Fruit fly (Drosophila melanogaster) whole organism, embryonic: Measurements from ENCODE around the gene Rsph3.
A peak's percentile ranks its signal among the peaks of the same experiment; 100 is the strongest.

Experiments used
- Atf-2 ChIP-seq: fragments of 200-800 bp; sonication (Bioruptor generic); optimal IDR thresholded peaks from 2 replicates; lab custom pipeline; 2016; ENCODE audit warnings: missing biosample characterization, missing genetic modification characterization
- Bdp1 ChIP-seq: fragments of 200-800 bp; sonication (Bioruptor generic); optimal IDR thresholded peaks from 3 replicates; lab custom pipeline; 2016; ENCODE audit warnings: missing biosample characterization, missing genetic modification characterization
- Bgb ChIP-seq: fragments of 200-800 bp; sonication (Bioruptor generic); IDR thresholded peaks from 2 replicates; pipeline ENCODE4 v1.3.6; 2022; ENCODE audit warnings: missing biosample characterization, missing genetic modification characterization; ENCODE audit not compliant: partially characterized antibody
- CG10543 ChIP-seq: fragments of 200-800 bp; sonication (Bioruptor generic); optimal IDR thresholded peaks from 3 replicates; lab custom pipeline; 2017; ENCODE audit warnings: missing biosample characterization, mild to moderate bottlenecking, missing genetic modification characterization, moderate library complexity
- CG10654 ChIP-seq: fragments of 200-800 bp; sonication (Bioruptor generic); optimal IDR thresholded peaks from 2 replicates; lab custom pipeline; 2016; ENCODE audit warnings: missing biosample characterization, missing genetic modification characterization
- CG10959 ChIP-seq: fragments of 200-800 bp; sonication (Bioruptor generic); IDR thresholded peaks from 2 replicates; pipeline ENCODE4 v1.3.6; 2022; ENCODE audit warnings: missing biosample characterization, missing genetic modification characterization
- CG11247 ChIP-seq: fragments of 200-800 bp; sonication (Bioruptor generic); IDR thresholded peaks from 2 replicates; pipeline ENCODE4 v1.3.6; 2022; ENCODE audit warnings: missing biosample characterization, missing genetic modification characterization
- CG11456 ChIP-seq: fragments of 200-800 bp; sonication (Bioruptor generic); IDR thresholded peaks from 3 replicates; pipeline ENCODE4 v1.3.6; 2022; ENCODE audit warnings: missing biosample characterization, missing genetic modification characterization
- CG12744 ChIP-seq: fragments of 200-800 bp; sonication (Bioruptor generic); optimal IDR thresholded peaks from 2 replicates; lab custom pipeline; 2016; ENCODE audit warnings: missing biosample characterization, missing genetic modification characterization
- CG13296 ChIP-seq: fragments of 200-800 bp; sonication (Bioruptor generic); optimal IDR thresholded peaks from 3 replicates; lab custom pipeline; 2018; ENCODE audit warnings: missing biosample characterization, mild to moderate bottlenecking, missing genetic modification characterization
- CG18476 ChIP-seq: fragments of 200-800 bp; sonication (Bioruptor generic); optimal IDR thresholded peaks from 2 replicates; lab custom pipeline; 2016; ENCODE audit warnings: missing biosample characterization, mild to moderate bottlenecking, missing genetic modification characterization
- CG18764 ChIP-seq: fragments of 200-800 bp; sonication (Bioruptor generic); optimal IDR thresholded peaks from 3 replicates; lab custom pipeline; 2016; ENCODE audit warnings: missing biosample characterization, missing genetic modification characterization
- CG2120 ChIP-seq: fragments of 200-800 bp; sonication (Bioruptor generic); optimal IDR thresholded peaks from 3 replicates; lab custom pipeline; 2016; ENCODE audit warnings: missing biosample characterization, missing genetic modification characterization
- CG2678 ChIP-seq: fragments of 200-800 bp; sonication (Bioruptor generic); optimal IDR thresholded peaks from 3 replicates; lab custom pipeline; 2019; ENCODE audit warnings: missing biosample characterization, mild to moderate bottlenecking, missing genetic modification characterization, moderate library complexity
- CG30020 ChIP-seq: fragments of 200-800 bp; optimal IDR thresholded peaks from 2 replicates; lab custom pipeline; 2019; ENCODE audit warnings: missing biosample characterization, mild to moderate bottlenecking, missing genetic modification characterization, moderate library complexity
- CG4328 ChIP-seq: fragments of 200-800 bp; sonication (Bioruptor generic); optimal IDR thresholded peaks from 3 replicates; lab custom pipeline; 2017; ENCODE audit warnings: missing biosample characterization, missing genetic modification reagents, missing genetic modification characterization
- CG4360 ChIP-seq: fragments of 200-800 bp; sonication (Bioruptor generic); IDR thresholded peaks from 2 replicates; pipeline ENCODE4 v1.3.6; 2022; ENCODE audit warnings: missing biosample characterization, missing genetic modification characterization
- CG5245 ChIP-seq: fragments of 200-800 bp; sonication (Bioruptor generic); optimal IDR thresholded peaks from 3 replicates; lab custom pipeline; 2016; ENCODE audit warnings: missing biosample characterization, missing genetic modification characterization
- CG7786 ChIP-seq: fragments of 200-800 bp; sonication (Bioruptor generic); optimal IDR thresholded peaks from 2 replicates; lab custom pipeline; 2016; ENCODE audit warnings: missing biosample characterization, missing genetic modification characterization
- CG8089 ChIP-seq: fragments of 200-800 bp; sonication (Bioruptor generic); optimal IDR thresholded peaks from 3 replicates; lab custom pipeline; 2016; ENCODE audit warnings: missing biosample characterization, missing genetic modification characterization
- CG8924 ChIP-seq: fragments of 200-800 bp; optimal IDR thresholded peaks from 3 replicates; lab custom pipeline; 2019; ENCODE audit warnings: missing biosample characterization, mild to moderate bottlenecking, missing genetic modification characterization, moderate library complexity
- CG9215 ChIP-seq: fragments of 200-800 bp; sonication (Bioruptor generic); IDR thresholded peaks from 2 replicates; pipeline ENCODE4 v1.3.6; 2022; ENCODE audit warnings: missing biosample characterization, missing genetic modification characterization
- CG9876 ChIP-seq: fragments of 200-800 bp; sonication (Bioruptor generic); optimal IDR thresholded peaks from 2 replicates; lab custom pipeline; 2016; ENCODE audit warnings: missing biosample characterization, missing genetic modification characterization
- CoRest ChIP-seq: fragments of 200-800 bp; sonication (Bioruptor generic); optimal IDR thresholded peaks from 3 replicates; lab custom pipeline; 2018; ENCODE audit warnings: missing biosample characterization, mild to moderate bottlenecking, missing genetic modification characterization, moderate library complexity
- Dbx ChIP-seq: fragments of 200-800 bp; sonication (Bioruptor generic); IDR thresholded peaks from 3 replicates; pipeline ENCODE4 v1.3.6; 2022; ENCODE audit warnings: missing biosample characterization, missing genetic modification characterization
- Dek ChIP-seq: fragments of 200-800 bp; sonication (Bioruptor generic); optimal IDR thresholded peaks from 3 replicates; lab custom pipeline; 2019; ENCODE audit warnings: missing biosample characterization, mild to moderate bottlenecking, missing genetic modification characterization, moderate library complexity
- ERR ChIP-seq: fragments of 200-800 bp; sonication (Bioruptor generic); optimal IDR thresholded peaks from 2 replicates; lab custom pipeline; 2016; ENCODE audit warnings: missing biosample characterization, missing genetic modification characterization
- Ets65A ChIP-seq: fragments of 200-800 bp; sonication (Bioruptor generic); peaks from one replicate; lab custom pipeline; 2016; ENCODE audit warnings: missing biosample characterization, missing genetic modification characterization
- GATAe ChIP-seq: fragments of 200-800 bp; sonication (Bioruptor generic); conservative IDR thresholded peaks from 2 replicates; pipeline ENCODE4 v1.3.6; 2022; ENCODE audit warnings: missing biosample characterization, missing genetic modification characterization
- H15 ChIP-seq: fragments of 200-800 bp; sonication (Bioruptor generic); IDR thresholded peaks from 3 replicates; pipeline ENCODE4 v1.3.6; 2022; ENCODE audit warnings: missing biosample characterization, missing genetic modification characterization
- Hey ChIP-seq: fragments of 200-800 bp; sonication (Bioruptor generic); optimal IDR thresholded peaks from 3 replicates; lab custom pipeline; 2018; ENCODE audit warnings: missing biosample characterization, mild to moderate bottlenecking, missing genetic modification characterization
- Hmx ChIP-seq: fragments of 200-800 bp; sonication (Bioruptor generic); optimal IDR thresholded peaks from 2 replicates; lab custom pipeline; 2016; ENCODE audit warnings: missing biosample characterization, missing genetic modification characterization
- Hr51 ChIP-seq, 2 experiments: fragments of 200-800 bp; sonication (Bioruptor generic); optimal IDR thresholded peaks; 2 replicates in 1 of 2; 3 replicates in 1 of 2; lab custom pipeline; 2016 to 2018; ENCODE audit warnings: missing biosample characterization in 2 of 2, missing genetic modification characterization in 2 of 2, mild to moderate bottlenecking in 1 of 2, moderate library complexity in 1 of 2
- NC2α ChIP-seq: fragments of 200-800 bp; sonication (Bioruptor generic); optimal IDR thresholded peaks from 2 replicates; lab custom pipeline; 2016; ENCODE audit warnings: missing biosample characterization, missing genetic modification characterization
- Stat92E ChIP-seq, 3 experiments: fragments of >200 bp in 2 of 3; fragments of 200-800 bp in 1 of 3; sonication (Bioruptor generic) in 1 of 3; optimal IDR thresholded peaks; 2 replicates each; lab custom pipeline; 2017 to 2019; ENCODE audit warnings: missing biosample characterization in 3 of 3, missing genetic modification characterization in 3 of 3, mild to moderate bottlenecking in 1 of 3, moderate library complexity in 1 of 3
- aop ChIP-seq: fragments of 200-800 bp; sonication (Bioruptor generic); IDR thresholded peaks from 2 replicates; pipeline ENCODE4 v1.3.6; 2022; ENCODE audit warnings: missing biosample characterization, missing genetic modification characterization
- bigmax ChIP-seq: fragments of 200-800 bp; sonication (Bioruptor generic); optimal IDR thresholded peaks from 2 replicates; lab custom pipeline; 2018; ENCODE audit warnings: missing biosample characterization, mild to moderate bottlenecking, missing genetic modification characterization
- chif ChIP-seq, 2 experiments: fragments of 200-800 bp; sonication (Bioruptor generic); optimal IDR thresholded peaks; 3 replicates each; lab custom pipeline; 2016; ENCODE audit warnings: missing biosample characterization in 2 of 2, missing genetic modification characterization in 2 of 2
- crc ChIP-seq: fragments of 200-800 bp; sonication (Bioruptor generic); optimal IDR thresholded peaks from 2 replicates; lab custom pipeline; 2016; ENCODE audit warnings: missing biosample characterization, missing genetic modification characterization
- danr ChIP-seq: fragments of 200-800 bp; sonication (Bioruptor generic); IDR thresholded peaks from 2 replicates; pipeline ENCODE4 v1.3.6; 2022; ENCODE audit warnings: missing biosample characterization, missing genetic modification characterization
- ems ChIP-seq: fragments of 200-800 bp; sonication (Bioruptor generic); optimal IDR thresholded peaks from 3 replicates; lab custom pipeline; 2016; ENCODE audit warnings: missing biosample characterization, missing genetic modification characterization
- esg ChIP-seq: fragments of 200-800 bp; sonication (Bioruptor generic); conservative IDR thresholded peaks from 2 replicates; pipeline ENCODE4 v1.3.6; 2022; ENCODE audit warnings: missing biosample characterization, missing genetic modification characterization
- gcm2 ChIP-seq: fragments of 200-800 bp; sonication (Bioruptor generic); optimal IDR thresholded peaks from 2 replicates; lab custom pipeline; 2016; ENCODE audit warnings: missing biosample characterization, missing genetic modification characterization
- h ChIP-seq: fragments of >200 bp; optimal IDR thresholded peaks from 2 replicates; lab custom pipeline; 2017
- hth ChIP-seq: fragments of >200 bp; optimal IDR thresholded peaks from 2 replicates; lab custom pipeline; 2017; ENCODE audit warnings: inconsistent platforms
- lilli ChIP-seq: fragments of 200-800 bp; sonication (Bioruptor generic); optimal IDR thresholded peaks from 3 replicates; lab custom pipeline; 2016; ENCODE audit warnings: missing biosample characterization, missing genetic modification characterization
- nerfin-1 ChIP-seq: fragments of 200-800 bp; sonication (Bioruptor generic); optimal IDR thresholded peaks from 3 replicates; lab custom pipeline; 2019; ENCODE audit warnings: missing biosample characterization, mild to moderate bottlenecking, missing genetic modification characterization, moderate library complexity
- rib ChIP-seq: fragments of 200-800 bp; sonication (Bioruptor generic); IDR thresholded peaks from 2 replicates; pipeline ENCODE4 v1.3.6; 2022; ENCODE audit warnings: missing biosample characterization, missing genetic modification characterization
- salm ChIP-seq: fragments of 200-800 bp; sonication (Bioruptor generic); optimal IDR thresholded peaks from 2 replicates; lab custom pipeline; 2018; ENCODE audit warnings: missing biosample characterization, mild to moderate bottlenecking, missing genetic modification characterization
- zen ChIP-seq: fragments of 200-800 bp; sonication (Bioruptor generic); optimal IDR thresholded peaks from 3 replicates; lab custom pipeline; 2018; ENCODE audit warnings: missing biosample characterization, mild to moderate bottlenecking, missing genetic modification characterization, moderate library complexity
- zen2 ChIP-seq: fragments of 200-800 bp; sonication (Bioruptor generic); IDR thresholded peaks from 3 replicates; pipeline ENCODE4 v1.3.6; 2022; ENCODE audit warnings: missing biosample characterization, missing genetic modification characterization; ENCODE audit not compliant: partially characterized antibody

The Rsph3 gene

DNA sequence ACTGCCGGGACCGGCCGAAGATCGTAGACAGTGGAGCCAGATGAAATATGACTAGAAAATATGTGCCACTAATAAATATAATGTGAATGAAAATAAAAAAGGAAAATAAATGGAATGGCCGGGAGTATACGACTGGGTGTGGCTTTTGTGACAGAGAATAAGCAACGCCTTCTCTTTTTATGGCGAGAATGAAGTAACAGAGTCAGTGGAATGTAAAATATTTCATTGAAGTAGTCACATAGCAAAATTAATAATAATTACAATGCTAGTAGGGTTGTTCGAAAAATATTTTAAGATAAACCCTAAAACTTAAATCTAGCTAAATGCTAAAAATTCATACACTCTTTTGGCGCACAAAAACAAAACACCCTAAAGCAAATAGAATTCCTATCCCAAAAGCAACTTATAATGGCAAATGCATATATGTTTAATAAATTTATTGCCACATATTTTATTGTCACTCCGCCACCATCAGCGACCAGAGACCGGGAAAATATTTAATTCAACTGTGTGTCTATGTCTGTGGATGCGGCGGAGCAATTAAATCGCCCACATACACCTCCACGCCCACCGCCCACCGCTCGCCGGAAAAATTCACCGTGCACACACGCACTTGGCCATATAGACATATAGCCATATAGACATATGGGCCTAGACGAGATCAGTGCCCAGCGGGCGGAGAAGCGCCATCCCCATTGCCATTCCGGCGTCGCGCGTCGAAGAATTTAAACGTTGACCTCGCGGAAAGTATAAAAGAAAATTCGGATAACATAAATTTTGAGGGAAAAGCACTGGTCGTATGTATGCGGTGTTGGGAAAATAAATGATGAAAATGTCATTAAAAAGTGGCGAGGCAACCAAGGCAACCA lies 56.1 kb downstream of the Rsph3 start (continued):
- TF ChIP-seq CG10959 (GFP tag; lab: Robert Waterston, UW) (no peak), Dbx (GFP tag; lab: Robert Waterston, UW) (0 out of 3 replicates have a peak, but pooled peaks have one; percentile 13), CG2120 (GFP tag; lab: Kevin White, UChicago) (peak; percentile 42), Hr51 (GFP tag; optimal IDR thresholded peaks at IDR 0.05; lab: Kevin White, UChicago) (peak in 1 of 2 experiments; percentile 43), danr (0 out of 2 replicates have a peak, but pooled peaks have one; percentile 41), esg (peak; percentile 11; the same call in 1 of the 2 replicates), CG7786 (GFP tag; lab: Kevin White, UChicago) (no peak), CG10543 (GFP tag; lab: Kevin White, UChicago) (peak; percentile 74), hth (lab: Kevin White, UChicago) (no peak), chif (GFP tag; optimal IDR thresholded peaks at IDR 0.05; lab: Kevin White, UChicago) (no peak), gcm2 (GFP tag; lab: Kevin White, UChicago) (no peak), CG11456 (GFP tag; lab: Robert Waterston, UW) (no peak), GATAe (GFP tag; lab: Robert Waterston, UW) (no peak), h (lab: Kevin White, UChicago) (no peak), Ets65A (GFP tag; lab: Kevin White, UChicago) (no peak), CG4328 (GFP tag; lab: Kevin White, UChicago) (peak; percentile 42), CG8089 (no peak), Hmx (no peak), aop (GFP tag; lab: Robert Waterston, UW) (no peak), ems (no peak), CG18476 (no peak), NC2α (GFP tag; lab: Kevin White, UChicago) (no peak), H15 (GFP tag; lab: Robert Waterston, UW) (no peak), zen (no peak), rib (GFP tag; lab: Robert Waterston, UW) (no peak), CG12744 (GFP tag; lab: Kevin White, UChicago) (no peak), ERR (GFP tag; lab: Kevin White, UChicago) (no peak), zen2 (GFP tag; lab: Robert Waterston, UW) (no peak), CG18764 (no peak), CG10654 (no peak), Stat92E (GFP tag; optimal IDR thresholded peaks at IDR 0.05; lab: Kevin White, UChicago) (no peak), CG2678 (tag; lab: Kevin White, UChicago) (peak; percentile 48), CoRest (tag; lab: Kevin White, UChicago) (peak; percentile 35), Dek (no peak), CG30020 (tag; lab: Kevin White, UChicago) (no peak), CG5245 (GFP tag; lab: Kevin White, UChicago) (no peak), Atf-2 (GFP tag; lab: Kevin White, UChicago) (no peak), Hey (tag; lab: Kevin White, UChicago) (no peak), CG13296 (no peak), Bdp1 (GFP tag; lab: Kevin White, UChicago) (no peak), CG4360 (no peak), lilli (GFP tag; lab: Kevin White, UChicago) (peak; percentile 13), CG9876 (GFP tag; lab: Kevin White, UChicago) (no peak), salm (tag; lab: Kevin White, UChicago) (no peak), crc (no peak), CG11247 (GFP tag; lab: Robert Waterston, UW) (no peak), Bgb (GFP tag; lab: Robert Waterston, UW) (no peak), nerfin-1 (tag; lab: Kevin White, UChicago) (no peak), CG8924 (tag; lab: Kevin White, UChicago) (no peak), bigmax (GFP tag; lab: Kevin White, UChicago) (no peak), CG9215 (no peak)
